Worm (Caenorhabditis elegans) whole organism, late embryonic: ENCODE data around the gene ptr-5.
"Not testable (repeated sequence)": the region's sequence is repeated elsewhere in the genome, so short reads cannot be mapped to it uniquely, and the experiment has no call there.

Experiments
- C08G9.2 ChIP-seq: sonication (generic microtip); optimal IDR thresholded peaks from 2 replicates; lab custom pipeline; 2016; ENCODE audit warnings: mild to moderate bottlenecking, missing genetic modification characterization, moderate library complexity, missing compliant biosample characterization
- C38D4.7 ChIP-seq: fragments of 200-800 bp; sonication (Bioruptor generic); optimal IDR thresholded peaks from 2 replicates; lab custom pipeline; 2018; ENCODE audit warnings: mild to moderate bottlenecking, missing genetic modification characterization, moderate library complexity, missing compliant biosample characterization
- F13H6.1 ChIP-seq: sonication (generic microtip); optimal IDR thresholded peaks from 2 replicates; lab custom pipeline; 2016; ENCODE audit warnings: missing genetic modification characterization, missing compliant biosample characterization
- K09A11.1 ChIP-seq: sonication (generic microtip); optimal IDR thresholded peaks from 2 replicates; lab custom pipeline; 2017; ENCODE audit warnings: antibody characterized with exemption, mild to moderate bottlenecking, missing genetic modification characterization, missing compliant biosample characterization; ENCODE audit not compliant: insufficient read depth
- Y22D7AL.16 ChIP-seq: sonication (generic microtip); optimal IDR thresholded peaks from 2 replicates; lab custom pipeline; 2016; ENCODE audit warnings: missing genetic modification characterization, missing compliant biosample characterization
- ama-1 ChIP-seq: fragments of 150-350 bp; optimal IDR thresholded peaks from 2 replicates; lab custom pipeline; 2014
- ceh-14 ChIP-seq: sonication (generic microtip); optimal IDR thresholded peaks from 2 replicates; lab custom pipeline; 2016; ENCODE audit warnings: missing genotype, missing genetic modification characterization, missing compliant biosample characterization
- ceh-18 ChIP-seq: sonication (generic microtip); optimal IDR thresholded peaks from 2 replicates; lab custom pipeline; 2016; ENCODE audit warnings: missing genetic modification characterization, missing compliant biosample characterization
- ceh-19 ChIP-seq: fragments of 200-800 bp; sonication (Bioruptor generic); optimal IDR thresholded peaks from 2 replicates; lab custom pipeline; 2018; ENCODE audit warnings: mild to moderate bottlenecking, missing genetic modification characterization, missing compliant biosample characterization
- ceh-2 ChIP-seq: sonication (generic microtip); optimal IDR thresholded peaks from 2 replicates; lab custom pipeline; 2016; ENCODE audit warnings: missing genotype, missing genetic modification characterization, missing compliant biosample characterization
- ceh-22 ChIP-seq: sonication (generic microtip); optimal IDR thresholded peaks from 2 replicates; lab custom pipeline; 2017; ENCODE audit warnings: missing biosample characterization, missing genetic modification characterization
- ceh-30 ChIP-seq: fragments of 150-350 bp; optimal IDR thresholded peaks from 2 replicates; lab custom pipeline; 2014; ENCODE audit warnings: missing biosample characterization, missing genetic modification characterization
- ceh-31 ChIP-seq: sonication (generic microtip); optimal IDR thresholded peaks from 2 replicates; lab custom pipeline; 2016; ENCODE audit warnings: missing genetic modification characterization, missing compliant biosample characterization
- ceh-34 ChIP-seq: sonication (generic microtip); optimal IDR thresholded peaks from 2 replicates; lab custom pipeline; 2016; ENCODE audit warnings: mild to moderate bottlenecking, missing genetic modification characterization, missing compliant biosample characterization
- ceh-45 ChIP-seq: fragments of 200-800 bp; sonication (Bioruptor generic); IDR thresholded peaks from 2 replicates; pipeline ENCODE4 v1.3.6; 2022; ENCODE audit warnings: missing genetic modification reagents, missing genetic modification characterization, missing compliant biosample characterization
- ceh-9 ChIP-seq: sonication (generic microtip); optimal IDR thresholded peaks from 2 replicates; lab custom pipeline; 2016; ENCODE audit warnings: mild to moderate bottlenecking, missing genetic modification characterization, inconsistent platforms, missing compliant biosample characterization
- che-1 ChIP-seq: sonication (generic microtip); optimal IDR thresholded peaks from 2 replicates; lab custom pipeline; 2016; ENCODE audit warnings: mild to moderate bottlenecking, missing genetic modification characterization, missing compliant biosample characterization
- dmd-4 ChIP-seq: sonication (generic microtip); optimal IDR thresholded peaks from 2 replicates; lab custom pipeline; 2016; ENCODE audit warnings: borderline replicate concordance, missing genetic modification characterization, missing compliant biosample characterization
- dve-1 ChIP-seq: sonication (generic microtip); optimal IDR thresholded peaks from 2 replicates; lab custom pipeline; 2017; ENCODE audit warnings: antibody characterized with exemption, mild to moderate bottlenecking, missing genetic modification characterization, missing compliant biosample characterization
- elt-2 ChIP-seq: sonication (generic microtip); optimal IDR thresholded peaks from 2 replicates; lab custom pipeline; 2016; ENCODE audit warnings: missing genetic modification reagents, missing genetic modification characterization, missing compliant biosample characterization
- elt-4 ChIP-seq: sonication (generic microtip); optimal IDR thresholded peaks from 2 replicates; lab custom pipeline; 2016; ENCODE audit warnings: missing genetic modification characterization, missing compliant biosample characterization
- ets-4 ChIP-seq: sonication (generic microtip); optimal IDR thresholded peaks from 2 replicates; lab custom pipeline; 2016; ENCODE audit warnings: missing genetic modification characterization, missing compliant biosample characterization
- eyg-1 ChIP-seq: sonication (generic microtip); optimal IDR thresholded peaks from 2 replicates; lab custom pipeline; 2016; ENCODE audit warnings: missing genotype, missing genetic modification characterization, missing compliant biosample characterization
- fax-1 ChIP-seq: sonication (generic microtip); optimal IDR thresholded peaks from 2 replicates; lab custom pipeline; 2016; ENCODE audit warnings: missing genotype, missing genetic modification characterization, missing compliant biosample characterization
- fkh-10 ChIP-seq: fragments of 150-350 bp; optimal IDR thresholded peaks from 2 replicates; lab custom pipeline; 2014; ENCODE audit warnings: missing biosample characterization, missing genetic modification reagents, missing genetic modification characterization
- gmeb-2 ChIP-seq: sonication (generic microtip); optimal IDR thresholded peaks from 2 replicates; lab custom pipeline; 2016; ENCODE audit warnings: missing genetic modification characterization, inconsistent platforms, missing compliant biosample characterization
- hlh-15 ChIP-seq: sonication (generic microtip); optimal IDR thresholded peaks from 2 replicates; lab custom pipeline; 2016; ENCODE audit warnings: missing genetic modification characterization, missing compliant biosample characterization
- hlh-30 ChIP-seq: sonication (generic microtip); optimal IDR thresholded peaks from 2 replicates; lab custom pipeline; 2017; ENCODE audit warnings: antibody characterized with exemption, missing genetic modification characterization, missing compliant biosample characterization; ENCODE audit not compliant: insufficient read depth
- hlh-8 ChIP-seq: sonication (generic microtip); optimal IDR thresholded peaks from 2 replicates; lab custom pipeline; 2016; ENCODE audit warnings: missing genotype, missing genetic modification characterization, missing compliant biosample characterization
- lim-6 ChIP-seq: sonication (generic microtip); optimal IDR thresholded peaks from 2 replicates; lab custom pipeline; 2016; ENCODE audit warnings: missing genetic modification characterization, missing compliant biosample characterization
- lin-11 ChIP-seq: fragments of 200-800 bp; sonication (Bioruptor generic); optimal IDR thresholded peaks from 2 replicates; lab custom pipeline; 2018; ENCODE audit warnings: mild to moderate bottlenecking, missing genetic modification characterization, missing compliant biosample characterization
- madf-2 ChIP-seq: sonication (generic microtip); optimal IDR thresholded peaks from 2 replicates; lab custom pipeline; 2017; ENCODE audit warnings: missing genetic modification characterization, missing compliant biosample characterization
- nhr-232 ChIP-seq: sonication (generic microtip); optimal IDR thresholded peaks from 2 replicates; lab custom pipeline; 2016; ENCODE audit warnings: missing genetic modification characterization, missing compliant biosample characterization
- npax-4 ChIP-seq: sonication (generic microtip); optimal IDR thresholded peaks from 2 replicates; lab custom pipeline; 2016; ENCODE audit warnings: missing genetic modification characterization, missing compliant biosample characterization
- odd-2 ChIP-seq: sonication (generic microtip); optimal IDR thresholded peaks from 2 replicates; lab custom pipeline; 2017; ENCODE audit warnings: antibody characterized with exemption, mild to moderate bottlenecking, missing genetic modification characterization, missing compliant biosample characterization
- pax-1 ChIP-seq: fragments of 150-350 bp; optimal IDR thresholded peaks from 2 replicates; lab custom pipeline; 2014; ENCODE audit warnings: missing biosample characterization, missing genetic modification characterization
- pha-2 ChIP-seq: sonication (generic microtip); optimal IDR thresholded peaks from 2 replicates; lab custom pipeline; 2017; ENCODE audit warnings: mild to moderate bottlenecking, missing genetic modification characterization, missing compliant biosample characterization
- pha-4 ChIP-seq: fragments of 150-350 bp; optimal IDR thresholded peaks from 2 replicates; lab custom pipeline; 2018; ENCODE audit warnings: missing biosample characterization, missing genetic modification reagents, missing genetic modification characterization
- pqm-1 ChIP-seq: sonication (generic microtip); optimal IDR thresholded peaks from 2 replicates; lab custom pipeline; 2016; ENCODE audit warnings: missing genetic modification characterization, missing compliant biosample characterization
- ref-2 ChIP-seq: sonication (generic microtip); optimal IDR thresholded peaks from 2 replicates; lab custom pipeline; 2016; ENCODE audit warnings: missing genetic modification characterization, missing compliant biosample characterization
- rnt-1 ChIP-seq: sonication (generic microtip); optimal IDR thresholded peaks from 2 replicates; lab custom pipeline; 2016; ENCODE audit warnings: missing genetic modification characterization, missing compliant biosample characterization
- sdc-2 ChIP-seq: sonication (generic microtip); optimal IDR thresholded peaks from 2 replicates; lab custom pipeline; 2016; ENCODE audit warnings: missing genotype, missing genetic modification characterization, missing compliant biosample characterization
- syd-9 ChIP-seq: sonication (generic microtip); optimal IDR thresholded peaks from 2 replicates; lab custom pipeline; 2016; ENCODE audit warnings: mild to moderate bottlenecking, missing genetic modification characterization, moderate library complexity, missing compliant biosample characterization
- tbx-2 ChIP-seq: sonication (generic microtip); optimal IDR thresholded peaks from 2 replicates; lab custom pipeline; 2016; ENCODE audit warnings: missing genetic modification characterization, missing compliant biosample characterization
- ttx-3 ChIP-seq: sonication (generic microtip); optimal IDR thresholded peaks from 2 replicates; lab custom pipeline; 2016; ENCODE audit warnings: missing genetic modification reagents, missing genetic modification characterization, missing compliant biosample characterization
- unc-3 ChIP-seq, 2 experiments: fragments of 200-800 bp in 1 of 2; sonication (Bioruptor generic) in 1 of 2; sonication (generic microtip) in 1 of 2; conservative IDR thresholded peaks in 1 of 2; optimal IDR thresholded peaks in 1 of 2; 2 replicates each; pipeline versions ENCODE4 v1.3.6 to Lab custom; 2016 to 2022; ENCODE audit warnings: missing compliant biosample characterization in 2 of 2, missing genetic modification characterization in 2 of 2, missing genetic modification reagents in 1 of 2
- unc-55 ChIP-seq: sonication (generic microtip); optimal IDR thresholded peaks from 2 replicates; lab custom pipeline; 2017; ENCODE audit warnings: missing biosample characterization, missing genetic modification reagents, missing genetic modification characterization
- unc-86 ChIP-seq: sonication (generic microtip); optimal IDR thresholded peaks from 2 replicates; lab custom pipeline; 2016; ENCODE audit warnings: missing genetic modification characterization, missing compliant biosample characterization
- zip-5 ChIP-seq: sonication (generic microtip); optimal IDR thresholded peaks from 2 replicates; lab custom pipeline; 2016; ENCODE audit warnings: missing genetic modification characterization, missing compliant biosample characterization
- ztf-16 ChIP-seq: sonication (generic microtip); optimal IDR thresholded peaks from 2 replicates; lab custom pipeline; 2017; ENCODE audit warnings: missing genetic modification characterization, missing compliant biosample characterization

The ptr-5 gene

DNA sequence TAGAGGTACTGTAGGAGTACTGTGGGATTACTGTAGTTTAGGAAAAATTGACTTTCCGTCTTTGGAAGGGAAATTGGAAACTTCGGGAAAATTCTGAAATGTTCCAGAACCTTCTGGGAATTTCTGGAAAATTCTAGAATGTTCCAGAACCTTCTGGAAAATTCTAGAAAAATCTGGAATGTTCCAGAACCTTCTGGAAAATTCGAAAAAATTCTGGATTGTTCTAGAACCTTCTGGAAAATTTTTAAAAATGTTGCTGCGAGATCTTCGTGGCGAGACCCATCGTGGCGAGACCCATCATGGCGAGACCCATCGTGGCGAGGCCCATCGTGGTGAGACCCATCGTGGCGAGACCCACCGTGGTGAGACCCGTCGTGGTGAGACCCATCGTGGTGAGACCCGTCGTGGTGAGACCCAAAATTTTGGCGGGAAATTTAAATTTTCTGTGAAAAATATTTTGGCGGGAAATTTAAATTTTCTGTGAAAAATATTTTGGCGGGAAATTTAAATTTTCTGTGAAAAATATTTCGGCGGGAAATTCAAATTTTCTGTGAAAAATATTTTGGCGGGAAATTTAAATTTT, 7.6 kb upstream of the ptr-5 start, which contains the start of gene C53C11.4:
C53C11.4 (plus strand) TSS at position 179 of the 583 bp plus-strand sequence.
- not testable (repeated sequence) for TF ChIP-seq hlh-15 (tag; lab: Kevin White, UChicago); C38D4.7 (GFP tag; lab: Kevin White, UChicago); pha-4 (tag; lab: Kevin White, UChicago)
- TF ChIP-seq, all 69 proteins: peak for 0; not testable (repeated sequence) for 69

DNA sequence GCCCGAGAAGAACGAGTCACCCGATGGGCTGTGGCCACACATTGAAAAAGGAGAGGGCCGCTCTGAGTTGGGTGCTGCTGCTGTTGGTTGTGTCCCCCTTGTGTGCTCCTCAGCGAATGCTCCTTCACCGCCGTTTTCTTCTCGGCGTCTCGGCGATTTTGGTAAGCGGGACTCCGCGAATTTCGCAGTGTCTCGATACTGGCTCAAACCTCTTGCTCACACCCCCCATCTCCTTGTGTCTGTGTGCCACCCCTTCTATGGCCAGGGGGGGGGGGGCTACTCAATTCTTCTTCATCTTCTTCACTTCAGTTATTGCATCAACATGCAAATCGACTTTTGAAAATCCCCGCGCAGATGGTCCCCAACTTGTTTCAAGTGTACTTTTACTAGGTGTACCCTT, 3.4 kb upstream of the ptr-5 start:
- TF ChIP-seq npax-4 (tag; lab: Kevin White, UChicago) (no peak), Y22D7AL.16 (tag; lab: Kevin White, UChicago) (no peak), rnt-1 (tag; lab: Kevin White, UChicago) (peak; percentile 8), ceh-45 (GFP tag; lab: Robert Waterston, UW) (no peak), fax-1 (tag; lab: Kevin White, UChicago) (peak; percentile 35), fkh-10 (GFP tag; lab: Kevin White, UChicago) (no peak), odd-2 (no peak), ztf-16 (tag; lab: Kevin White, UChicago) (no peak), madf-2 (tag; lab: Kevin White, UChicago) (no peak), lim-6 (tag; lab: Kevin White, UChicago) (no peak), ttx-3 (tag; lab: Kevin White, UChicago) (no peak), hlh-30 (tag; lab: Kevin White, UChicago) (no peak), ceh-22 (no peak), lin-11 (tag; lab: Kevin White, UChicago) (no peak), dve-1 (no peak), unc-86 (peak; percentile 17), ceh-31 (tag; lab: Kevin White, UChicago) (peak; percentile 82), gmeb-2 (no peak), ceh-18 (tag; lab: Kevin White, UChicago) (peak; percentile 63), C38D4.7 (GFP tag; lab: Kevin White, UChicago) (no peak), pax-1 (tag; lab: Kevin White, UChicago) (no peak), pqm-1 (no peak), K09A11.1 (tag; lab: Kevin White, UChicago) (no peak), hlh-8 (peak; percentile 13), dmd-4 (no peak), ceh-2 (tag; lab: Kevin White, UChicago) (peak; percentile 29), ceh-9 (no peak), elt-2 (no peak), ceh-30 (tag; lab: Kevin White, UChicago) (no peak), sdc-2 (peak; percentile 68), ama-1 (lab: Kevin White, UChicago) (no peak), zip-5 (tag; lab: Kevin White, UChicago) (no peak), eyg-1 (tag; lab: Kevin White, UChicago) (no peak), syd-9 (tag; lab: Kevin White, UChicago) (peak; percentile 24), F13H6.1 (peak; percentile 19), unc-55 (GFP tag; lab: Kevin White, UChicago) (no peak), ceh-19 (GFP tag; lab: Kevin White, UChicago) (peak; percentile 56), hlh-15 (tag; lab: Kevin White, UChicago) (no peak), ceh-34 (tag; lab: Kevin White, UChicago) (peak; percentile 72), pha-4 (tag; lab: Kevin White, UChicago) (no peak), C08G9.2 (tag; lab: Kevin White, UChicago) (peak; percentile 62), ceh-14 (tag; lab: Kevin White, UChicago) (peak; percentile 36), nhr-232 (tag; lab: Kevin White, UChicago) (no peak), ref-2 (tag; lab: Kevin White, UChicago) (peak; percentile 66), elt-4 (tag; lab: Kevin White, UChicago) (no peak), unc-3 (GFP tag; conservative IDR thresholded peaks at IDR 0.05; lab: Robert Waterston, UW) (no peak), unc-3 (tag; optimal IDR thresholded peaks at IDR 0.05; lab: Kevin White, UChicago) (no peak), che-1 (tag; lab: Kevin White, UChicago) (peak; percentile 11), pha-2 (tag; lab: Kevin White, UChicago) (no peak), tbx-2 (tag; lab: Kevin White, UChicago) (peak; percentile 50), ets-4 (tag; lab: Kevin White, UChicago) (no peak)
